Comparison of ENCODE assay signal across 3 fruit fly cellular contexts in the genomic region with DNA sequence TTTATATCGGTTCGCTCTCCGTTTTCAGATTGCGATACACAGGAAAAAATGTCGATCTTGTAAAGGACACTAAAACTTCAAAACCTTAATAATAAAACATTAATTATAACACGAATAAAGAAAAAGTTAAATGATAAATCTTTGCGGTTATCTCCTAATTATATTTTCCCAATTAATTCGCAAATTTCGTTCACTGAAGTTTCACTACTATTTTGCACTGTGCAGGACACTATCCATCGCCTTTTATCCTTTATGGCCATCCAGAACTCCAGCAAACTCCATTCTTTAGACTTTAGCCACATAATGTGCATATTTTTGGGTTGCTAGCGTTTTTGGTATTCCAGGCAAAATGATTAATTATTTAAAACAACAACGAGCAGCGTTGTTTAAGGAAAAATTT.
TF ChIP-seq lines count a peak whose summit lies in the region.

No protein-coding gene starts in this region.

- TF ChIP-seq CTCF in whole organism, embryonic (GFP tag; optimal IDR thresholded peaks at IDR 0.05; lab: Kevin White, UChicago): no peak

TF ChIP-seq in whole organism, embryonic, 481 proteins besides CTCF, POLR2A, EP300 and RAD21:
- TF ChIP-seq BEAF-32 (GFP tag; optimal IDR thresholded peaks at IDR 0.05; lab: Kevin White, UChicago) (no peak), sens (GFP tag; lab: Kevin White, UChicago) (peak; percentile 66), gem (tag; optimal IDR thresholded peaks at IDR 0.05; lab: Kevin White, UChicago) (peak; percentile 35), eve (GFP tag; optimal IDR thresholded peaks at IDR 0.05; lab: Kevin White, UChicago) (peak in 1 of 2 experiments; percentile 37), Atf-2 (GFP tag; optimal IDR thresholded peaks at IDR 0.05; lab: Kevin White, UChicago) (no peak), phol (tag; optimal IDR thresholded peaks at IDR 0.05; lab: Kevin White, UChicago) (peak; percentile 6), bsh (GFP tag; optimal IDR thresholded peaks at IDR 0.05; lab: Kevin White, UChicago) (peak in 1 of 2 experiments; percentile 10), CG11504 (tag; optimal IDR thresholded peaks at IDR 0.05; lab: Kevin White, UChicago) (peak; percentile 13)

TF ChIP-seq in whole organism, prepupa, 60 proteins besides CTCF, POLR2A, EP300 and RAD21:
- no peak for TF ChIP-seq Eip93F (GFP tag; optimal IDR thresholded peaks at IDR 0.05; lab: Kevin White, UChicago)
- TF ChIP-seq CG8119 (GFP tag; IDR thresholded peaks at IDR 0.05; lab: Robert Waterston, UW): 0 out of 3 replicates have a peak, but pooled peaks have one; percentile 17
- TF ChIP-seq fd59A (GFP tag; optimal IDR thresholded peaks at IDR 0.05; lab: Kevin White, UChicago): no peak
- peak; percentile 51 for TF ChIP-seq Eip78C (GFP tag; lab: Kevin White, UChicago)

TF ChIP-seq in whole organism, pupa, 21 proteins besides CTCF, POLR2A, EP300 and RAD21:
- TF ChIP-seq CG8159 (tag; optimal IDR thresholded peaks at IDR 0.05; lab: Kevin White, UChicago): peak; percentile 11
- TF ChIP-seq EcR (GFP tag; optimal IDR thresholded peaks at IDR 0.05; lab: Kevin White, UChicago): no peak
- TF ChIP-seq CG17806 (tag; optimal IDR thresholded peaks at IDR 0.05; lab: Kevin White, UChicago): peak; percentile 0
